Worm (Caenorhabditis elegans) whole organism, late embryonic: ENCODE results near the gene clec-33.

ENCODE experiments used
- ceh-6 ChIP-seq: fragments of 200-800 bp; sonication (Bioruptor generic); optimal IDR thresholded peaks from 2 replicates; lab custom pipeline; 2018; ENCODE audit warnings: mild to moderate bottlenecking, missing genetic modification characterization, missing compliant biosample characterization
- fkh-6 ChIP-seq: sonication (generic microtip); optimal IDR thresholded peaks from 2 replicates; lab custom pipeline; 2016; ENCODE audit warnings: missing genetic modification characterization, missing compliant biosample characterization
- madf-2 ChIP-seq: sonication (generic microtip); optimal IDR thresholded peaks from 2 replicates; lab custom pipeline; 2017; ENCODE audit warnings: missing genetic modification characterization, missing compliant biosample characterization

DNA sequence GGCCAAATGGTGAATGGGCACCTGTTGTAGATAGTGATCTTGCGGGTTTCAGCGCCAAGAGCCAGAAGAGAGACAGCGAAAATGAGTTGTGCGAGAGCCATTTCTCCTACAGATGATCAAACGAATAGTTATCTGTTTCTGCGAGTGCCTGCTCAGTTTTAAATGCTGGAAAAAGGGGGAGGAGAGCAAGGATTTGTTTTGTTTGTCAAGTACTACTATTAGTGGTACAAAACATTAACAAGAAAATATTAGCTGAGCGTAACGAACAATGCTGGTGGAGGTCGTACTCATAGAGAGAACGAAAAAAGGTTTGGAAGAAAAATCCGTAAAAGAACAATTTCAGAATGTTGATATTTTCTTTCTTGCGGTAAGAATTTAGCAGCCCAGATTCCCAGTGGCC is 1.7 kb upstream of the clec-33 start, which contains the start of gene thn-4:
- TF ChIP-seq ceh-6 (no peak), madf-2 (tag; lab: Kevin White, UChicago) (no peak), fkh-6 (tag; lab: Kevin White, UChicago) (no peak)
